Fruit fly (Drosophila melanogaster) whole organism, embryonic: ENCODE results near the gene CG17344.

Source experiments
- CG11504 ChIP-seq: fragments of 200-800 bp; sonication (Bioruptor generic); optimal IDR thresholded peaks from 3 replicates; lab custom pipeline; 2019; ENCODE audit warnings: missing biosample characterization, mild to moderate bottlenecking, missing genetic modification characterization, moderate library complexity
- CG13287 ChIP-seq: fragments of 200-800 bp; sonication (Bioruptor generic); IDR thresholded peaks from 2 replicates; pipeline ENCODE4 v1.3.6; 2022; ENCODE audit warnings: missing biosample characterization, missing genetic modification characterization; ENCODE audit not compliant: partially characterized antibody
- CG32772 ChIP-seq: fragments of 200-800 bp; sonication (Bioruptor generic); IDR thresholded peaks from 2 replicates; pipeline ENCODE4 v1.3.6; 2022; ENCODE audit warnings: missing biosample characterization, missing genetic modification characterization
- CG7556 ChIP-seq: fragments of 200-800 bp; sonication (Bioruptor generic); optimal IDR thresholded peaks from 2 replicates; lab custom pipeline; 2017; ENCODE audit warnings: missing biosample characterization, mild to moderate bottlenecking, missing genetic modification characterization
- CG8478 ChIP-seq: fragments of >200 bp; optimal IDR thresholded peaks from 2 replicates; lab custom pipeline; 2018
- Chrac-16 ChIP-seq: fragments of 200-800 bp; sonication (Bioruptor generic); optimal IDR thresholded peaks from 3 replicates; lab custom pipeline; 2016; ENCODE audit warnings: missing biosample characterization, missing genetic modification characterization
- Dek ChIP-seq: fragments of 200-800 bp; sonication (Bioruptor generic); optimal IDR thresholded peaks from 3 replicates; lab custom pipeline; 2019; ENCODE audit warnings: missing biosample characterization, mild to moderate bottlenecking, missing genetic modification characterization, moderate library complexity
- Gug ChIP-seq: fragments of 200-800 bp; sonication (Bioruptor generic); IDR thresholded peaks from 4 replicates; pipeline ENCODE4 v1.3.6; 2022; ENCODE audit warnings: missing biosample characterization, missing genetic modification characterization
- Hr39 ChIP-seq: fragments of >200 bp; optimal IDR thresholded peaks from 2 replicates; lab custom pipeline; 2017
- Mad ChIP-seq: fragments of 200-800 bp; sonication (Bioruptor generic); optimal IDR thresholded peaks from 2 replicates; lab custom pipeline; 2016; ENCODE audit warnings: missing biosample characterization, missing genetic modification characterization
- Rx ChIP-seq: fragments of 200-800 bp; sonication (Bioruptor generic); IDR thresholded peaks from 2 replicates; pipeline ENCODE4 v1.3.6; 2022; ENCODE audit warnings: missing biosample characterization, missing genetic modification characterization
- kni ChIP-seq: fragments of 200-800 bp; sonication (Bioruptor generic); optimal IDR thresholded peaks from 3 replicates; lab custom pipeline; 2017; ENCODE audit warnings: mild to moderate bottlenecking, missing biosample characterization, missing genetic modification reagents, missing genetic modification characterization
- ssp ChIP-seq: fragments of 200-800 bp; sonication (Bioruptor generic); IDR thresholded peaks from 2 replicates; pipeline ENCODE4 v1.3.6; 2022; ENCODE audit warnings: missing biosample characterization, missing genetic modification characterization

DNA sequence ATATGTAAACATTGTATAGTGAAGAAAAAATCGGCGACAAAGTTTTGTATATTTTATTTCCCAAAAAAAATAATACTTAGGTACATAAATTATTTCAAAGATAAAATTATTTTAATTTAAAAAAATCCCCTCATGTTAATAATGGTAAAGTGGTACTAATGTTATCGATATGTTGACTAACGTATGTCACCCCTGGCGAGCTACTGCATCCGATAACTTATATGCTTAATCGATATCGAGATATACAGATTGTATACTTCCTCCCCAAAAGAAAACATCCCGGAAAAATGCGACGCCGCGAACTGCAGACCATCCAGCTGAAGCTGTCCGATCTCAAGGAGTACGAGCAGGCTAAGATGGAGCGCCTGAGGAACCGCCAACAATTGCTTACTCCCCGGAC is 37.1 kb upstream of the CG17344 start, which contains the start of gene CG17343:
- no peak for TF ChIP-seq CG7556 (GFP tag; lab: Kevin White, UChicago)
- TF ChIP-seq CG11504 (tag; lab: Kevin White, UChicago) = peak; percentile 67
- no peak for TF ChIP-seq Rx (GFP tag; lab: Robert Waterston, UW)
- peak; percentile 87 for TF ChIP-seq CG13287 (GFP tag; lab: Robert Waterston, UW)
- TF ChIP-seq Mad (GFP tag; lab: Kevin White, UChicago) = no peak
- no peak for TF ChIP-seq Gug (GFP tag; lab: Robert Waterston, UW)
- TF ChIP-seq ssp (GFP tag; lab: Robert Waterston, UW) = no peak
- TF ChIP-seq Dek (tag; lab: Kevin White, UChicago) = no peak
- TF ChIP-seq kni = no peak
- no peak for TF ChIP-seq Hr39 (lab: Kevin White, UChicago)
- TF ChIP-seq CG8478 (lab: Kevin White, UChicago) = no peak
- TF ChIP-seq CG32772 (GFP tag; lab: Robert Waterston, UW) = no peak
- no peak for TF ChIP-seq Chrac-16
